Worm (Caenorhabditis elegans): Measurements from ENCODE around the gene cyp-29A4.

DNA sequence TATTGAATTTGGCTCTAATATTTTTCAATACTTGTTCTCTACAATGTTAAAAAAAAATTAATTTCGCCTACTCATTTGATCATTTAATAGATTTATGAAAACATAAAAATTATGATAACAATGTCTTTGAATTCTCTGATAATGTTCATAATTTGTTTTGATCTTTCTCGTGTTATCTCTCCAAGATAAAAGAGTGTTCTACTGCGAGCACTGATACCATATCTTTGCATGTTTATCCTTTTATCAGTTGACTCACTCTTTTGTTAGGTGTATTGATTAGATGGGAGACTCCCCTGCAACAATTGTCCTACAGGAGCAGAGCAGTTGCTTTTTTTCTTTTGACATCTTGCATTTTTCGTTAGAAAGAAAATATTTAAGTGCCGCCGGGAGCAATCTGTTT is 44.7 kb downstream of the cyp-29A4 start:
- no peak for TF ChIP-seq ama-1 (optimal IDR thresholded peaks at IDR 0.05)
- no peak for TF ChIP-seq nhr-11 (tag; optimal IDR thresholded peaks at IDR 0.05)
- no peak for TF ChIP-seq unc-62 (GFP tag; optimal IDR thresholded peaks at IDR 0.05)
- no peak for TF ChIP-seq R02D3.7 (tag; optimal IDR thresholded peaks at IDR 0.05)
- no peak for TF ChIP-seq lin-39 (tag; optimal IDR thresholded peaks at IDR 0.05)
- TF ChIP-seq snpc-4 (tag; optimal IDR thresholded peaks at IDR 0.05) = no peak
- TF ChIP-seq zag-1 (tag; optimal IDR thresholded peaks at IDR 0.05) = no peak
- TF ChIP-seq ztf-11 (tag; optimal IDR thresholded peaks at IDR 0.05) = no peak
- no peak for TF ChIP-seq lin-13 (GFP tag; optimal IDR thresholded peaks at IDR 0.05)
- TF ChIP-seq unc-55 (GFP tag; optimal IDR thresholded peaks at IDR 0.05) = no peak
